Worm (Caenorhabditis elegans) whole organism, late embryonic: ENCODE results near the gene K02E7.10.

Experiments used
- C08G9.2 ChIP-seq: sonication (generic microtip); optimal IDR thresholded peaks from 2 replicates; lab custom pipeline; 2016; ENCODE audit warnings: mild to moderate bottlenecking, missing genetic modification characterization, moderate library complexity, missing compliant biosample characterization
- C38D4.7 ChIP-seq: fragments of 200-800 bp; sonication (Bioruptor generic); optimal IDR thresholded peaks from 2 replicates; lab custom pipeline; 2018; ENCODE audit warnings: mild to moderate bottlenecking, missing genetic modification characterization, moderate library complexity, missing compliant biosample characterization
- F13H6.1 ChIP-seq: sonication (generic microtip); optimal IDR thresholded peaks from 2 replicates; lab custom pipeline; 2016; ENCODE audit warnings: missing genetic modification characterization, missing compliant biosample characterization
- K02D7.2 ChIP-seq: sonication (generic microtip); optimal IDR thresholded peaks from 2 replicates; lab custom pipeline; 2017; ENCODE audit warnings: mild to moderate bottlenecking, missing genetic modification characterization, missing compliant biosample characterization
- T23F11.4 ChIP-seq: fragments of 200-800 bp; sonication (Bioruptor generic); optimal IDR thresholded peaks from 2 replicates; lab custom pipeline; 2018; ENCODE audit warnings: mild to moderate bottlenecking, missing genetic modification characterization, missing compliant biosample characterization
- ahr-1 ChIP-seq: sonication (generic microtip); optimal IDR thresholded peaks from 2 replicates; lab custom pipeline; 2016; ENCODE audit warnings: missing genetic modification characterization, missing compliant biosample characterization
- ama-1 ChIP-seq: fragments of 150-350 bp; optimal IDR thresholded peaks from 2 replicates; lab custom pipeline; 2014
- ceh-14 ChIP-seq: sonication (generic microtip); optimal IDR thresholded peaks from 2 replicates; lab custom pipeline; 2016; ENCODE audit warnings: missing genotype, missing genetic modification characterization, missing compliant biosample characterization
- ceh-18 ChIP-seq: sonication (generic microtip); optimal IDR thresholded peaks from 2 replicates; lab custom pipeline; 2016; ENCODE audit warnings: missing genetic modification characterization, missing compliant biosample characterization
- ceh-19 ChIP-seq: fragments of 200-800 bp; sonication (Bioruptor generic); optimal IDR thresholded peaks from 2 replicates; lab custom pipeline; 2018; ENCODE audit warnings: mild to moderate bottlenecking, missing genetic modification characterization, missing compliant biosample characterization
- ceh-2 ChIP-seq: sonication (generic microtip); optimal IDR thresholded peaks from 2 replicates; lab custom pipeline; 2016; ENCODE audit warnings: missing genotype, missing genetic modification characterization, missing compliant biosample characterization
- ceh-34 ChIP-seq: sonication (generic microtip); optimal IDR thresholded peaks from 2 replicates; lab custom pipeline; 2016; ENCODE audit warnings: mild to moderate bottlenecking, missing genetic modification characterization, missing compliant biosample characterization
- ceh-48 ChIP-seq: sonication (generic microtip); optimal IDR thresholded peaks from 2 replicates; lab custom pipeline; 2016; ENCODE audit warnings: missing genetic modification characterization, inconsistent platforms, missing compliant biosample characterization
- ceh-6 ChIP-seq: fragments of 200-800 bp; sonication (Bioruptor generic); optimal IDR thresholded peaks from 2 replicates; lab custom pipeline; 2018; ENCODE audit warnings: mild to moderate bottlenecking, missing genetic modification characterization, missing compliant biosample characterization
- che-1 ChIP-seq: sonication (generic microtip); optimal IDR thresholded peaks from 2 replicates; lab custom pipeline; 2016; ENCODE audit warnings: mild to moderate bottlenecking, missing genetic modification characterization, missing compliant biosample characterization
- dve-1 ChIP-seq: sonication (generic microtip); optimal IDR thresholded peaks from 2 replicates; lab custom pipeline; 2017; ENCODE audit warnings: antibody characterized with exemption, mild to moderate bottlenecking, missing genetic modification characterization, missing compliant biosample characterization
- elt-2 ChIP-seq: sonication (generic microtip); optimal IDR thresholded peaks from 2 replicates; lab custom pipeline; 2016; ENCODE audit warnings: missing genetic modification reagents, missing genetic modification characterization, missing compliant biosample characterization
- elt-4 ChIP-seq: sonication (generic microtip); optimal IDR thresholded peaks from 2 replicates; lab custom pipeline; 2016; ENCODE audit warnings: missing genetic modification characterization, missing compliant biosample characterization
- fkh-10 ChIP-seq: fragments of 150-350 bp; optimal IDR thresholded peaks from 2 replicates; lab custom pipeline; 2014; ENCODE audit warnings: missing biosample characterization, missing genetic modification reagents, missing genetic modification characterization
- gmeb-2 ChIP-seq: sonication (generic microtip); optimal IDR thresholded peaks from 2 replicates; lab custom pipeline; 2016; ENCODE audit warnings: missing genetic modification characterization, inconsistent platforms, missing compliant biosample characterization
- hlh-30 ChIP-seq: sonication (generic microtip); optimal IDR thresholded peaks from 2 replicates; lab custom pipeline; 2017; ENCODE audit warnings: antibody characterized with exemption, missing genetic modification characterization, missing compliant biosample characterization; ENCODE audit not compliant: insufficient read depth
- lim-6 ChIP-seq: sonication (generic microtip); optimal IDR thresholded peaks from 2 replicates; lab custom pipeline; 2016; ENCODE audit warnings: missing genetic modification characterization, missing compliant biosample characterization
- madf-2 ChIP-seq: sonication (generic microtip); optimal IDR thresholded peaks from 2 replicates; lab custom pipeline; 2017; ENCODE audit warnings: missing genetic modification characterization, missing compliant biosample characterization
- nhr-11 ChIP-seq: fragments of 150-350 bp; optimal IDR thresholded peaks from 2 replicates; lab custom pipeline; 2014; ENCODE audit warnings: missing biosample characterization, missing genetic modification characterization
- odd-2 ChIP-seq: sonication (generic microtip); optimal IDR thresholded peaks from 2 replicates; lab custom pipeline; 2017; ENCODE audit warnings: antibody characterized with exemption, mild to moderate bottlenecking, missing genetic modification characterization, missing compliant biosample characterization
- pat-9 ChIP-seq: fragments of 200-800 bp; sonication (Bioruptor generic); optimal IDR thresholded peaks from 2 replicates; lab custom pipeline; 2018; ENCODE audit warnings: mild to moderate bottlenecking, missing genetic modification characterization, moderate library complexity, missing compliant biosample characterization
- pha-2 ChIP-seq: sonication (generic microtip); optimal IDR thresholded peaks from 2 replicates; lab custom pipeline; 2017; ENCODE audit warnings: mild to moderate bottlenecking, missing genetic modification characterization, missing compliant biosample characterization
- pha-4 ChIP-seq: fragments of 150-350 bp; optimal IDR thresholded peaks from 2 replicates; lab custom pipeline; 2018; ENCODE audit warnings: missing biosample characterization, missing genetic modification reagents, missing genetic modification characterization
- pqm-1 ChIP-seq: sonication (generic microtip); optimal IDR thresholded peaks from 2 replicates; lab custom pipeline; 2016; ENCODE audit warnings: missing genetic modification characterization, missing compliant biosample characterization
- pros-1 ChIP-seq: fragments of 150-350 bp; optimal IDR thresholded peaks from 2 replicates; lab custom pipeline; 2014; ENCODE audit warnings: missing biosample characterization, missing genetic modification reagents, missing genetic modification characterization
- sdc-2 ChIP-seq: sonication (generic microtip); optimal IDR thresholded peaks from 2 replicates; lab custom pipeline; 2016; ENCODE audit warnings: missing genotype, missing genetic modification characterization, missing compliant biosample characterization
- sox-2 ChIP-seq: fragments of 200-800 bp; sonication (Bioruptor generic); IDR thresholded peaks from 2 replicates; pipeline ENCODE4 v1.3.6; 2022; ENCODE audit warnings: missing genetic modification reagents, missing genetic modification characterization, missing compliant biosample characterization
- sox-4 ChIP-seq: sonication (generic microtip); optimal IDR thresholded peaks from 2 replicates; lab custom pipeline; 2017; ENCODE audit warnings: mild to moderate bottlenecking, missing genetic modification characterization, inconsistent platforms, missing compliant biosample characterization
- tbx-2 ChIP-seq: sonication (generic microtip); optimal IDR thresholded peaks from 2 replicates; lab custom pipeline; 2016; ENCODE audit warnings: missing genetic modification characterization, missing compliant biosample characterization
- ttx-3 ChIP-seq: sonication (generic microtip); optimal IDR thresholded peaks from 2 replicates; lab custom pipeline; 2016; ENCODE audit warnings: missing genetic modification reagents, missing genetic modification characterization, missing compliant biosample characterization
- unc-42 ChIP-seq: sonication (generic microtip); optimal IDR thresholded peaks from 2 replicates; lab custom pipeline; 2016; ENCODE audit warnings: missing genotype, missing genetic modification characterization, missing compliant biosample characterization
- unc-55 ChIP-seq: sonication (generic microtip); optimal IDR thresholded peaks from 2 replicates; lab custom pipeline; 2017; ENCODE audit warnings: missing biosample characterization, missing genetic modification reagents, missing genetic modification characterization
- unc-86 ChIP-seq: sonication (generic microtip); optimal IDR thresholded peaks from 2 replicates; lab custom pipeline; 2016; ENCODE audit warnings: missing genetic modification characterization, missing compliant biosample characterization
- zip-5 ChIP-seq: sonication (generic microtip); optimal IDR thresholded peaks from 2 replicates; lab custom pipeline; 2016; ENCODE audit warnings: missing genetic modification characterization, missing compliant biosample characterization
- ztf-16 ChIP-seq: sonication (generic microtip); optimal IDR thresholded peaks from 2 replicates; lab custom pipeline; 2017; ENCODE audit warnings: missing genetic modification characterization, missing compliant biosample characterization

K02E7.10 gene

ce11 chrII:1075424-1075823, 8.6 kb upstream of the K02E7.10 start, which contains the start of gene K02E7.11:
TSS of gene K02E7.11 (minus strand) at chrII:1075524.
- TF ChIP-seq elt-2: no peak
- TF ChIP-seq sox-2: no peak
- TF ChIP-seq ceh-18: no peak
- no peak for TF ChIP-seq unc-55 (GFP tag; lab: Kevin White, UChicago)
- TF ChIP-seq ceh-19: no peak
- no peak for TF ChIP-seq K02D7.2 (tag; lab: Kevin White, UChicago)
- no peak for TF ChIP-seq gmeb-2
- TF ChIP-seq ama-1 (lab: Kevin White, UChicago): no peak
- TF ChIP-seq unc-42 (tag; lab: Kevin White, UChicago): no peak
- no peak for TF ChIP-seq ceh-2
- no peak for TF ChIP-seq C38D4.7 (GFP tag; lab: Kevin White, UChicago)
- TF ChIP-seq ttx-3 (tag; lab: Kevin White, UChicago): no peak
- TF ChIP-seq elt-4 (tag; lab: Kevin White, UChicago): no peak
- no peak for TF ChIP-seq T23F11.4 (GFP tag; lab: Kevin White, UChicago)
- TF ChIP-seq fkh-10: no peak
- TF ChIP-seq hlh-30: no peak
- no peak for TF ChIP-seq madf-2
- no peak for TF ChIP-seq che-1 (tag; lab: Kevin White, UChicago)
- TF ChIP-seq ceh-6 (GFP tag; lab: Kevin White, UChicago): no peak

- no peak for TF ChIP-seq pqm-1 (tag; lab: Kevin White, UChicago)
- TF ChIP-seq elt-4 (tag; lab: Kevin White, UChicago): no peak
Measured at ce11 chrII:1072106-1072505, 5.3 kb upstream of the K02E7.10 start, which contains the start of gene K02E7.4. TSS of gene K02E7.4 (plus strand) at chrII:1072406.

- no peak for TF ChIP-seq ceh-34
- no peak for TF ChIP-seq sox-2
- TF ChIP-seq dve-1 (tag; lab: Kevin White, UChicago): no peak
- no peak for TF ChIP-seq tbx-2 (tag; lab: Kevin White, UChicago)
- TF ChIP-seq ceh-19: no peak
- no peak for TF ChIP-seq pros-1 (tag; lab: Kevin White, UChicago)
- no peak for TF ChIP-seq nhr-11 (tag; lab: Kevin White, UChicago)
- TF ChIP-seq che-1 (tag; lab: Kevin White, UChicago): no peak
- TF ChIP-seq ahr-1 (tag; lab: Kevin White, UChicago): no peak
- no peak for TF ChIP-seq ztf-16 (tag; lab: Kevin White, UChicago)
- TF ChIP-seq ceh-18: no peak
- TF ChIP-seq pha-2 (tag; lab: Kevin White, UChicago): no peak
- no peak for TF ChIP-seq pat-9
- no peak for TF ChIP-seq odd-2 (tag; lab: Kevin White, UChicago)
- TF ChIP-seq zip-5 (tag; lab: Kevin White, UChicago): no peak
- TF ChIP-seq unc-42 (tag; lab: Kevin White, UChicago): no peak
- TF ChIP-seq unc-55 (GFP tag; lab: Kevin White, UChicago): no peak
- no peak for TF ChIP-seq ceh-14 (tag; lab: Kevin White, UChicago)
- TF ChIP-seq F13H6.1 (tag; lab: Kevin White, UChicago): no peak
- TF ChIP-seq ceh-2: no peak
Measured at ce11 chrII:1071432-1071831, 4.6 kb upstream of the K02E7.10 start.

ce11 chrII:1070875-1071274, 4.1 kb upstream of the K02E7.10 start, which contains the start of gene K02E7.12:
TSS of gene K02E7.12 (plus strand) at chrII:1071175.
- TF ChIP-seq ceh-18 (no peak), K02D7.2 (tag; lab: Kevin White, UChicago) (no peak), sdc-2 (tag; lab: Kevin White, UChicago) (no peak), ceh-14 (tag; lab: Kevin White, UChicago) (no peak), C38D4.7 (GFP tag; lab: Kevin White, UChicago) (no peak), unc-86 (tag; lab: Kevin White, UChicago) (no peak), unc-42 (tag; lab: Kevin White, UChicago) (no peak), C08G9.2 (tag; lab: Kevin White, UChicago) (no peak), pros-1 (tag; lab: Kevin White, UChicago) (no peak), ceh-48 (tag; lab: Kevin White, UChicago) (no peak), ceh-2 (no peak), pha-4 (no peak), ceh-34 (no peak), sox-2 (no peak), sox-4 (no peak), lim-6 (tag; lab: Kevin White, UChicago) (no peak), hlh-30 (no peak), ceh-19 (no peak)
